Worm (Caenorhabditis elegans): Measurements from ENCODE around the gene fbxb-50.

Gene fbxb-50

DNA sequence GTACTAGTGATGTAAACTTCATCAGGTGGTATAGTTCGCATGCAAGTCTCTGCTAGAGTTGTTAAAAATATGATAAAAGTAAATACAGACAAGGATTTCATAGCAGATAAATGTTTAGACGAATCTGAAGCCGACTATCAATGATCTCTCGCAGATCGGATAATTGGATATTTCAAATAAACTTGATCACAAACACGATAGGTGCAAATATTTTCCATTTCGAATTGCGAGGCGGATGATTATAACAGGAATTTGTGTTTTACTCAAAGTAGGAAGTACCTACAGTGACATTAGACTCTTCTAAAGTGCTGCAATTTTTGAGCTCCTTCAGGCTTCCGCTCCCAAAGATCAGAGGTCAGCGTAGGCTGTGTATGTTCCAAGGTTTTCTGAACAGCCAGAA, 33.6 kb downstream of the fbxb-50 start, which contains the start of gene T07H3.7:
TSS of gene T07H3.7 (minus strand) at position 101 of the 400 bp plus-strand sequence.
- TF ChIP-seq nhr-237 (tag; optimal IDR thresholded peaks at IDR 0.05), result no peak
- no peak for TF ChIP-seq pha-4 (tag; optimal IDR thresholded peaks at IDR 0.05)
- no peak for TF ChIP-seq flh-1 (GFP tag; optimal IDR thresholded peaks at IDR 0.05)
- TF ChIP-seq elt-1 (tag; optimal IDR thresholded peaks at IDR 0.05; ENCODE audit: borderline replicate concordance, insufficient read depth), result no peak
- no peak for TF ChIP-seq nhr-76 (tag; optimal IDR thresholded peaks at IDR 0.05)
- no peak for TF ChIP-seq tbx-8 (GFP tag; optimal IDR thresholded peaks at IDR 0.05)
- TF ChIP-seq blmp-1 (tag; optimal IDR thresholded peaks at IDR 0.05), result no peak
- no peak for TF ChIP-seq unc-62 (GFP tag; optimal IDR thresholded peaks at IDR 0.05)

- TF ChIP-seq cnd-1 (tag; optimal IDR thresholded peaks at IDR 0.05) (no peak), elt-3 (tag; optimal IDR thresholded peaks at IDR 0.05) (no peak), zip-8 (tag; optimal IDR thresholded peaks at IDR 0.05) (no peak), ceh-39 (tag; optimal IDR thresholded peaks at IDR 0.05) (no peak), hlh-1 (tag; optimal IDR thresholded peaks at IDR 0.05) (no peak), sem-2 (GFP tag; optimal IDR thresholded peaks at IDR 0.05) (no peak), nhr-2 (tag; optimal IDR thresholded peaks at IDR 0.05) (no peak), mep-1 (tag; optimal IDR thresholded peaks at IDR 0.05) (no peak), elt-1 (tag; optimal IDR thresholded peaks at IDR 0.05; ENCODE audit: borderline replicate concordance, insufficient read depth) (no peak), unc-62 (GFP tag; optimal IDR thresholded peaks at IDR 0.05) (no peak), M03D4.4 (tag; optimal IDR thresholded peaks at IDR 0.05) (no peak), mab-5 (tag; optimal IDR thresholded peaks at IDR 0.05) (no peak), tbx-8 (GFP tag; optimal IDR thresholded peaks at IDR 0.05) (no peak), blmp-1 (tag; optimal IDR thresholded peaks at IDR 0.05) (no peak), bed-3 (GFP tag; optimal IDR thresholded peaks at IDR 0.05) (no peak), ham-2 (GFP tag; optimal IDR thresholded peaks at IDR 0.05) (no peak), lin-13 (tag; optimal IDR thresholded peaks at IDR 0.05) (no peak), ztf-11 (tag; optimal IDR thresholded peaks at IDR 0.05) (no peak), ces-1 (GFP tag; optimal IDR thresholded peaks at IDR 0.05) (no peak), nhr-76 (tag; optimal IDR thresholded peaks at IDR 0.05) (no peak)
These were observed 38.9 kb downstream of the fbxb-50 start, which contains the start of gene clec-20 for ce11 chrII:1595137-1595536. Gene clec-20 (minus strand): TSS chrII:1595237.

DNA sequence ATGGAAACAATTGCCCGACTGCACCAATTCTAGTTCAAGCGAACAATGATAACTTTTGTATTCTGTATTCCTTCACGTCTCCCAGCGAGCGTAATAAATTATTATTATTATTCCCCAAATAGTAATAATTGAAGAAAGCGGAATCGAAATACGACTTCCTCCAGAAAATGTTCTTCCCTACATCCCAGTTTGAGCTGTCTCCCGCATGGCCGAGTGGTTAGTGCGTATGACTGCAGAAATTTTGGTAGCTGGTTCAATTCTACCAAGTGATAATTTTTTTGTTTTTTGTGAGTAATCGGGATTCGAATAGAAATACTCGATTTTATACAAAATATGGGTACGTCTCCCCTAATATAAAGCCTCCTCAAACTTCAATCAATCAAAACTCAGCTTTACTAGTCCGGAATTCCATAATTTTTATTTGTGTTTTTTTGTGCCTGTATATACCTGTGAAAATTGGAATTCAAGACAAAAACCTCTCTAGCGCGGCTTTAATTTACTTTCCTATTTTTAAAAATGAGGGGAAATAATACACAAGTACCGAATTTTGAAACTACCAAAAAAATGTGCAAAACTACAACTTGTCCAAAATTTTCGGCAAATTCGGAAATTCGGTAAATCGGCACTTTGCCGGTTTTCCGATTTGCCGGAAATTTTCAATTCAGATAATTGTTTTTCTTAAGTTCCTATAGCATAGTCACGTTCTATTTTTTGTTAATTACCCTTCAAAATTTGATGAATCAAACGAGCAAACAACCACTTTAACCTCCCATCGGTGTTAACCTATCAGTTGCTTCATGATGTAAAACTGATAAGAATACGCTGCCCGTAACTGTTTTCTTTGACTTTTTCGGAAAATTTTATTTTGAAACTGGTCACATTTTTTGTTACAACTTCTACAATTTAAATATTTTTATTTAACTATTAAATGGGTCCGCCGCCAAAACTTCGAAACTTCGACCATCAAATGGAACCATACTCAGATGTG, 41.2 kb downstream of the fbxb-50 start, which contains the start of gene bath-46:
TSS of gene bath-46 (plus strand) at position 806 of the 988 bp plus-strand sequence.
- TF ChIP-seq cnd-1 (tag; optimal IDR thresholded peaks at IDR 0.05), result no peak
- TF ChIP-seq blmp-1 (tag; optimal IDR thresholded peaks at IDR 0.05), result no peak
- no peak for TF ChIP-seq mls-2 (tag; optimal IDR thresholded peaks at IDR 0.05)
- TF ChIP-seq tbx-8 (GFP tag; optimal IDR thresholded peaks at IDR 0.05), result no peak
- TF ChIP-seq M03D4.4 (tag; optimal IDR thresholded peaks at IDR 0.05), result no peak
- TF ChIP-seq mab-5 (tag; optimal IDR thresholded peaks at IDR 0.05), result no peak
- no peak for TF ChIP-seq zip-8 (tag; optimal IDR thresholded peaks at IDR 0.05)

DNA sequence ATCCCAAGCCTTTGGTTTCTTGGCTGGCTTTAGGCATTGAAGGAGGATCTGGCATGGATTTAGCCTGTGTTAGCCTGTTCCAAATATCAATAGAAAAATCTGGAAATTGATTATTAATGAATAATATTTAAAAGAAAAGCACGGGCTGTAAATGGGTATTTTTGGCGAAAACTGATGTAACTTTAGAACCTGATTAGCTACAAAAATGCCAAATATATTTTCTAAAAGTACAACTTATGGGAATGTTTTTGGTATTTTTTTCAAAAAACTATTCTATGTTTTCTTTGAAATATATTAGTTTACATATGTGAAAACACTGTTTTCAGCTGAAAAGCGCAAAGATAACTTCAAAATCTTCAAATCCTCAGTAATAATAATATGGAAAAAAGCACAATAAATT, 44.4 kb downstream of the fbxb-50 start, which contains the start of gene bath-26:
TSS of gene bath-26 (minus strand) at position 101 of the 400 bp plus-strand sequence.
- TF ChIP-seq unc-39 (tag; optimal IDR thresholded peaks at IDR 0.05), result no peak
- TF ChIP-seq unc-120 (tag; optimal IDR thresholded peaks at IDR 0.05; ENCODE audit: poor library complexity, severe bottlenecking), result no peak
- no peak for TF ChIP-seq zip-8 (tag; optimal IDR thresholded peaks at IDR 0.05)
- no peak for TF ChIP-seq mep-1 (tag; optimal IDR thresholded peaks at IDR 0.05)
- no peak for TF ChIP-seq bed-3 (GFP tag; optimal IDR thresholded peaks at IDR 0.05)
- no peak for TF ChIP-seq lsy-2 (tag; optimal IDR thresholded peaks at IDR 0.05)
- no peak for TF ChIP-seq ceh-43 (GFP tag; optimal IDR thresholded peaks at IDR 0.05)
- no peak for TF ChIP-seq lin-32 (GFP tag; optimal IDR thresholded peaks at IDR 0.05)

- TF ChIP-seq ceh-39 (tag; optimal IDR thresholded peaks at IDR 0.05), result no peak
These were observed 45.3 kb downstream of the fbxb-50 start, which contains the start of gene bath-47 for ce11 chrII:1601507-1601906. Gene bath-47 (plus strand): TSS chrII:1601811.

All from whole organism, mixed stage, embryonic.